Worm (Caenorhabditis elegans): ENCODE results near the gene F59C12.3.

ce11 chrX:16629168-16629567, 19.8 kb upstream of the F59C12.3 start:
- no peak for TF ChIP-seq unc-39 (tag; optimal IDR thresholded peaks at IDR 0.05)
- no peak for TF ChIP-seq unc-62 (GFP tag; optimal IDR thresholded peaks at IDR 0.05)
- TF ChIP-seq zag-1 (tag; optimal IDR thresholded peaks at IDR 0.05) = no peak
- no peak for TF ChIP-seq peb-1 (tag; optimal IDR thresholded peaks at IDR 0.05)

Measured in whole organism, L2 larva.